Fruit fly (Drosophila melanogaster) whole organism, pupa: ENCODE results near the gene CG31668.

Experiments
- CG10348 ChIP-seq: fragments of 200-800 bp; sonication (Bioruptor generic); IDR thresholded peaks from 2 replicates; pipeline ENCODE4 v1.3.6; 2022; ENCODE audit warnings: missing biosample characterization, missing genetic modification characterization
- CG12605 ChIP-seq: fragments of 200-800 bp; sonication (Bioruptor generic); IDR thresholded peaks from 2 replicates; pipeline ENCODE4 v1.3.6; 2022; ENCODE audit warnings: missing biosample characterization, missing genetic modification characterization
- CG13204 ChIP-seq: fragments of 200-800 bp; sonication (Bioruptor generic); optimal IDR thresholded peaks from 2 replicates; lab custom pipeline; 2018; ENCODE audit warnings: missing biosample characterization, mild to moderate bottlenecking, missing genetic modification characterization, moderate library complexity
- CG14655 ChIP-seq: fragments of 200-800 bp; sonication (Bioruptor generic); optimal IDR thresholded peaks from 3 replicates; lab custom pipeline; 2017; ENCODE audit warnings: mild to moderate bottlenecking, missing biosample characterization, missing genetic modification reagents, missing genetic modification characterization
- CG15710 ChIP-seq: fragments of 200-800 bp; sonication (Bioruptor generic); optimal IDR thresholded peaks from 2 replicates; lab custom pipeline; 2018; ENCODE audit warnings: missing biosample characterization, mild to moderate bottlenecking, missing genetic modification characterization, moderate library complexity
- CG17806 ChIP-seq: fragments of 200-800 bp; sonication (Bioruptor generic); optimal IDR thresholded peaks from 2 replicates; lab custom pipeline; 2018; ENCODE audit warnings: missing biosample characterization, mild to moderate bottlenecking, missing genetic modification characterization, moderate library complexity
- CG32121 ChIP-seq: fragments of 200-800 bp; sonication (Bioruptor generic); IDR thresholded peaks from 2 replicates; pipeline ENCODE4 v1.3.6; 2022; ENCODE audit warnings: missing biosample characterization, missing genetic modification characterization
- CG34367 ChIP-seq: fragments of 200-800 bp; sonication (Bioruptor generic); optimal IDR thresholded peaks from 2 replicates; lab custom pipeline; 2018; ENCODE audit warnings: missing biosample characterization, mild to moderate bottlenecking, missing genetic modification characterization
- CG4496 ChIP-seq: fragments of 200-800 bp; sonication (Bioruptor generic); IDR thresholded peaks from 3 replicates; pipeline ENCODE4 v1.3.6; 2022; ENCODE audit warnings: missing biosample characterization, missing genetic modification characterization
- CG8159 ChIP-seq: fragments of 200-800 bp; sonication (Bioruptor generic); optimal IDR thresholded peaks from 3 replicates; lab custom pipeline; 2018; ENCODE audit warnings: missing biosample characterization, mild to moderate bottlenecking, missing genetic modification characterization, moderate library complexity
- CG8301 ChIP-seq: fragments of 200-800 bp; sonication (Bioruptor generic); optimal IDR thresholded peaks from 2 replicates; lab custom pipeline; 2018; ENCODE audit warnings: missing biosample characterization, mild to moderate bottlenecking, missing genetic modification characterization
- CG9948 ChIP-seq: fragments of 200-800 bp; sonication (Bioruptor generic); optimal IDR thresholded peaks from 2 replicates; lab custom pipeline; 2018; ENCODE audit warnings: missing biosample characterization, mild to moderate bottlenecking, missing genetic modification characterization, moderate library complexity
- D1 ChIP-seq: fragments of 200-800 bp; sonication (Bioruptor generic); optimal IDR thresholded peaks from 2 replicates; lab custom pipeline; 2018; ENCODE audit warnings: missing biosample characterization, mild to moderate bottlenecking, missing genetic modification characterization, moderate library complexity
- EcR ChIP-seq: fragments of 200-800 bp; sonication (Bioruptor generic); optimal IDR thresholded peaks from 3 replicates; lab custom pipeline; 2019; ENCODE audit warnings: missing biosample characterization, missing genetic modification characterization, mild to moderate bottlenecking, moderate library complexity, missing genetic modification reagents
- Ets98B ChIP-seq: fragments of 200-800 bp; sonication (Bioruptor generic); IDR thresholded peaks from 2 replicates; pipeline ENCODE4 v1.3.6; 2022; ENCODE audit warnings: missing biosample characterization, missing genetic modification characterization
- Pif1A ChIP-seq: fragments of 200-800 bp; sonication (Bioruptor generic); optimal IDR thresholded peaks from 3 replicates; lab custom pipeline; 2016; ENCODE audit warnings: missing biosample characterization, missing genetic modification characterization
- Pif1B ChIP-seq: fragments of 200-800 bp; sonication (Bioruptor generic); optimal IDR thresholded peaks from 3 replicates; lab custom pipeline; 2016; ENCODE audit warnings: missing biosample characterization, missing genetic modification characterization
- Snoo ChIP-seq: fragments of 200-800 bp; sonication (Bioruptor generic); optimal IDR thresholded peaks from 3 replicates; lab custom pipeline; 2017; ENCODE audit warnings: missing biosample characterization, mild to moderate bottlenecking, missing genetic modification characterization, inconsistent platforms
- fd96Ca ChIP-seq: fragments of 200-800 bp; sonication (Bioruptor generic); IDR thresholded peaks from 3 replicates; pipeline ENCODE4 v1.3.6; 2022; ENCODE audit warnings: missing biosample characterization, missing genetic modification characterization
- gl ChIP-seq: fragments of 200-800 bp; sonication (Bioruptor generic); optimal IDR thresholded peaks from 2 replicates; lab custom pipeline; 2018; ENCODE audit warnings: missing biosample characterization, mild to moderate bottlenecking, missing genetic modification characterization
- rn ChIP-seq: fragments of 200-800 bp; sonication (Bioruptor generic); IDR thresholded peaks from 2 replicates; pipeline ENCODE4 v1.3.6; 2022; ENCODE audit warnings: missing biosample characterization, missing genetic modification characterization

The CG31668 gene

DNA sequence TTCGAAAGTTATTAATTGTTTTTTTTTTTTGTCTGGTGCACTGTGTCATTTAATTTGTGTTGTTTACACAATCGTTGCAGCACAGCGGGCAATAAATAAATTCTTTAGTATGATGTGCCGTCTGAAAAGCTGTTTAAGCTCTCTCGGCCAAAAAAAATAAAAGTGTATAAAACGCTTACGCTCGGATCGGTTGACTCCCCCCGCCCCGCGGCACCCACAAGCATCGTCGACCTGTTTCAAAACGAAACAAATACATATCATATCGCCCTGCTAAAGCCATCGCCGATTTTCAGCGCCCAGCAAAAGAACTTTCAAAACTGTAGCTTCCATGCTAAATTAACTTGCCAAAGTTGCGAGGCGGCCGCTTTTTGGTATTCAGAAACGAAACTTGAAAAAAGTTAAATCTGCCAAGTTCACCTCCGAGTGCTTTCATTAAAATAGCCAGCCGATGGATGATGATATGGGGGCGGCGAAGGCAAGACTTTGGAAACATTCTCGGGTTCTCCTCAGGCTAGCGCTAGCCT lies 11.6 kb downstream of the CG31668 start:
- TF ChIP-seq CG8159 (tag; lab: Kevin White, UChicago) = no peak
- no peak for TF ChIP-seq D1 (tag; lab: Kevin White, UChicago)
- TF ChIP-seq CG14655 (GFP tag; lab: Kevin White, UChicago) = no peak
- peak; percentile 42 for TF ChIP-seq EcR (GFP tag; lab: Kevin White, UChicago)
- TF ChIP-seq gl (tag; lab: Kevin White, UChicago) = no peak
- TF ChIP-seq, all 21 proteins: peak for 1

DNA sequence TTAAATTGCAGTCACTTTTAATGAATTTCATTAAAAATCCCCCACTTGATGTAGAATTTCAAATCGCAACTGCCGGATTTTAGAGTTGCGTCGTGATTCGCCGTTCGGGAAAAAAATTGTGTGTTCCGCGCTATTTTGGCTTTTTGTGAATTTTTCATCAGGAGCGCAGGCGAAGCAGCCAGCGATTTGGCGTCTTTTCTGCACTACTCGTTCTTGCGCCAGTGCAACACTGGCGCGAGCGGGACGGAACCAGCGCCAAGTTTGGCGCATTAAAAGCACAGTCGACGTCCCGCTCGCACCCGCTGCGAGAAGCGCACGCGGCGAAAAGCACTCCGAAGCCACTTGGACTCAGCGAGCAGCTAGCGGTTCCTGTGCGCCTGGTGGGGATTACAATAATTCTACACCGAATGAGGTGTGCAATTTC lies 12.6 kb downstream of the CG31668 start:
- TF ChIP-seq rn (GFP tag; lab: Robert Waterston, UW) = no peak
- no peak for TF ChIP-seq CG32121 (GFP tag; lab: Robert Waterston, UW)
- peak; percentile 12 for TF ChIP-seq CG34367 (tag; lab: Kevin White, UChicago)
- no peak for TF ChIP-seq CG10348 (GFP tag; lab: Robert Waterston, UW)
- TF ChIP-seq CG8159 (tag; lab: Kevin White, UChicago) = peak; percentile 45
- TF ChIP-seq CG8301 (tag; lab: Kevin White, UChicago) = peak; percentile 35
- TF ChIP-seq D1 (tag; lab: Kevin White, UChicago) = no peak
- peak; percentile 33 for TF ChIP-seq Pif1B (GFP tag; lab: Kevin White, UChicago)
- TF ChIP-seq CG9948 = no peak
- peak; percentile 87 for TF ChIP-seq EcR (GFP tag; lab: Kevin White, UChicago)
- TF ChIP-seq CG12605 (GFP tag; lab: Robert Waterston, UW) = no peak
- peak; percentile 41 for TF ChIP-seq CG13204 (GFP tag; lab: Kevin White, UChicago)
- TF ChIP-seq CG14655 (GFP tag; lab: Kevin White, UChicago) = peak; percentile 32
- TF ChIP-seq Pif1A (GFP tag; lab: Kevin White, UChicago) = peak; percentile 28
- TF ChIP-seq Ets98B = no peak
- TF ChIP-seq CG15710 (tag; lab: Kevin White, UChicago) = peak; percentile 27
- TF ChIP-seq CG4496 (GFP tag; lab: Robert Waterston, UW) = no peak
- TF ChIP-seq Snoo (tag; lab: Kevin White, UChicago) = peak; percentile 81
- TF ChIP-seq fd96Ca = no peak
- peak; percentile 32 for TF ChIP-seq CG17806 (tag; lab: Kevin White, UChicago)
- TF ChIP-seq gl (tag; lab: Kevin White, UChicago) = peak; percentile 65

DNA sequence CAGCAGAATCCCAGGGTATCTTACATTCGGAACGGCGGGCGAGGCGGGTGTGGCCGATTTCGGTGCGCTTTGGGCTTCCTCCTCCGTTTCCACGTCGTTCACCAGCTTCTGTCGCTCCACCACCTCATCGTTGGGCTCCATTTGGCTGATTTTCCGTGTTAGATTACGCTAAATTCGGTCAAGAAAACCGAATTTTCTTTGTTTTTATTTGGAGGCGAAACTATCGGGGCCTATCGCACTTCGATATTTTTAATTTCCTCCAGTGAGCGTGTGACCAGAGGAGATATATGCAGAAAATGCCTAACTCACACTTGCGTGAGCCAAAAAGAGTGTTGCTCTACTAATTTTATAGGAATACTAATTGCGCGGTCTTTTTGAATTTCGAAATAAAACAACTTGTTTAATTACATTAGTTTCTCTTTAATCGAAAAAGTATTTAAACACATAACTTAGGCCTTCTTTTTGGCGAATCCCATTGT lies 13.8 kb downstream of the CG31668 start, which contains the start of gene CG10874:
TSS of gene CG10874 (minus strand) at position 264 of the 479 bp plus-strand sequence.
- TF ChIP-seq rn (GFP tag; lab: Robert Waterston, UW) (no peak), CG4496 (GFP tag; lab: Robert Waterston, UW) (no peak), EcR (GFP tag; lab: Kevin White, UChicago) (no peak), CG10348 (GFP tag; lab: Robert Waterston, UW) (no peak), Pif1A (GFP tag; lab: Kevin White, UChicago) (no peak)

DNA sequence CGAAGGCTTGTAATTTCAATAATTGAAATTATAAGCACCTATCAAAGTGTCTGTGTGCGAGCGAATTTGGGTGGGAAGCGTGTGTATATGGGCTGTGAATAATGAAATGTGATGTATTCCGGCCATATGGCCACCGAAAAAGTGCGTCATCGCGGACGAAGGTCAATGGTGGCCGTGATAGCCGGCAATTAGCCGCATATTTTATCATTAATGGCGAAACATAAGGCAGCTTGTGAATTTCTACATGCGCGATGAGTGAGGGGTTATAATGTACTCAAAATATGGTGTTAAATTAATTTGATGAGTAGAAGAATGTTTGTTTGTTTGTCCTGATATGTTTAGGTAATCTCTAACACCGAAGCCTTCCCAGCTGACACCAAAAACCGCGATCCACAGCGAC lies 14.6 kb downstream of the CG31668 start:
- TF ChIP-seq gl (tag; lab: Kevin White, UChicago) = no peak
- no peak for TF ChIP-seq CG34367 (tag; lab: Kevin White, UChicago)
- no peak for TF ChIP-seq EcR (GFP tag; lab: Kevin White, UChicago)
- no peak for TF ChIP-seq fd96Ca
- no peak for TF ChIP-seq CG14655 (GFP tag; lab: Kevin White, UChicago)
- no peak for TF ChIP-seq Pif1B (GFP tag; lab: Kevin White, UChicago)
- no peak for TF ChIP-seq CG8301 (tag; lab: Kevin White, UChicago)
- no peak for TF ChIP-seq CG12605 (GFP tag; lab: Robert Waterston, UW)
- no peak for TF ChIP-seq rn (GFP tag; lab: Robert Waterston, UW)
- TF ChIP-seq CG17806 (tag; lab: Kevin White, UChicago) = no peak
- no peak for TF ChIP-seq CG13204 (GFP tag; lab: Kevin White, UChicago)
- TF ChIP-seq CG8159 (tag; lab: Kevin White, UChicago) = no peak
- no peak for TF ChIP-seq CG15710 (tag; lab: Kevin White, UChicago)

DNA sequence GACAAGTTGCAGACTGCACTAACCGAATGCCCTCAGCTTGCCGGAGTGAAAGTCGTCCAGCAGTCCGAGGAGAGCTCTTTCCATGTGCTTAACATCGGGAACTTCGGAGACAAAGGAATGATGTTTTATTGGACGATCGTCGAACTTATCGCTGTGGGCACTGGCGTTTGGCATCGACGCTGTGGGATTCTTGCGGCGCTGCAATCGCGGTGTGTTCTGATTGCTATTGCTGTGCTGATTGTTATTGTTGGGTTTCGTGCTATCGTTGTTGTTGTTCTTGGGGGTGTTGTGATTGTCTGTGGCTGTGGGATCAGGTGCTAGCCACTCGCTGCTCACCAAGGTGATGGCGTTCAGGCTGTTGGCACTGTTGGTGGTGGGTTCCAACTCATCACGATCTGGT lies 15.3 kb downstream of the CG31668 start:
- TF ChIP-seq CG34367 (tag; lab: Kevin White, UChicago) (no peak), CG9948 (no peak), CG17806 (tag; lab: Kevin White, UChicago) (no peak), CG8301 (tag; lab: Kevin White, UChicago) (no peak), Ets98B (no peak), gl (tag; lab: Kevin White, UChicago) (no peak), Pif1A (GFP tag; lab: Kevin White, UChicago) (no peak), CG8159 (tag; lab: Kevin White, UChicago) (no peak)

DNA sequence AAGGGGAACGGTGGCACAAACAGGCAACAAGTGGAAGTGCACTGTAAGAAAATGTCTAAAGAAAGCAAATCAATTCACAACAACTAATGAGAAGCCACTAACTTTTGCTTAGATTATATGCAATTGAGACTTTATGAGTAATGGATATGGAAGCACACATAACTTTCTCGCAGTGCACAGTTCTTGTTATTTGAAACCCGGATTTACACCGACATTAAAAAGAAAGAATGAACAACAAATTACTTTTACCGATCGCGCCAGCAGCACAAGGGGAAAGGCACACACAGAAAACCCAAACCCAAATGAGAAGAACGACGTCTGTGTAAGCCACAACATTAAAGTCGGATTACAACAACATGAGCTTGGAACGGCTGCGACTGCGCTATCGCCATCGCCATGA lies 16.9 kb downstream of the CG31668 start:
- TF ChIP-seq fd96Ca = peak; percentile 62; the same call in 2 of the 3 replicates
- no peak for TF ChIP-seq EcR (GFP tag; lab: Kevin White, UChicago)
- TF ChIP-seq CG17806 (tag; lab: Kevin White, UChicago) = peak; percentile 56
- TF ChIP-seq Snoo (tag; lab: Kevin White, UChicago) = peak; percentile 82
- no peak for TF ChIP-seq rn (GFP tag; lab: Robert Waterston, UW)
- peak; percentile 81 for TF ChIP-seq CG4496 (GFP tag; lab: Robert Waterston, UW)
- peak; percentile 78 for TF ChIP-seq CG8301 (tag; lab: Kevin White, UChicago)
- peak; percentile 36 for TF ChIP-seq CG15710 (tag; lab: Kevin White, UChicago)
- no peak for TF ChIP-seq CG13204 (GFP tag; lab: Kevin White, UChicago)
- TF ChIP-seq CG14655 (GFP tag; lab: Kevin White, UChicago) = peak; percentile 77
- 0 out of 2 replicates have a peak, but pooled peaks have one; percentile 20 for TF ChIP-seq CG10348 (GFP tag; lab: Robert Waterston, UW)
- TF ChIP-seq CG34367 (tag; lab: Kevin White, UChicago) = peak; percentile 28
- TF ChIP-seq Ets98B = peak; percentile 58
- peak; percentile 48 for TF ChIP-seq CG8159 (tag; lab: Kevin White, UChicago)
- TF ChIP-seq Pif1A (GFP tag; lab: Kevin White, UChicago) = peak; percentile 71
- TF ChIP-seq D1 (tag; lab: Kevin White, UChicago) = no peak
- TF ChIP-seq CG9948 = peak; percentile 45
- no peak for TF ChIP-seq gl (tag; lab: Kevin White, UChicago)
- TF ChIP-seq CG12605 (GFP tag; lab: Robert Waterston, UW) = peak; percentile 59; the same call in 1 of the 2 replicates
- peak; percentile 64 for TF ChIP-seq Pif1B (GFP tag; lab: Kevin White, UChicago)
- TF ChIP-seq CG32121 (GFP tag; lab: Robert Waterston, UW) = no peak
